Worm (Caenorhabditis elegans): ENCODE data around the gene ZC404.2.

ce11 chrV:6787906-6788430 lies at the start of gene ZC404.2:
- no peak for TF ChIP-seq unc-62 (GFP tag; optimal IDR thresholded peaks at IDR 0.05)
- no peak for TF ChIP-seq nhr-67 (tag; optimal IDR thresholded peaks at IDR 0.05)
